Worm (Caenorhabditis elegans): ENCODE results near the gene daz-1.

- no peak for TF ChIP-seq pha-4 (tag; optimal IDR thresholded peaks at IDR 0.05)
- no peak for TF ChIP-seq fkh-10 (GFP tag; optimal IDR thresholded peaks at IDR 0.05)
These were observed 42.1 kb downstream of the daz-1 start, which contains the start of the genes suex-1 and F12A10.9 for ce11 chrII:5498156-5498739.
